Worm (Caenorhabditis elegans) whole organism, early embryonic: ENCODE results near the gene srg-4.

Experiments
- B0310.2 ChIP-seq: sonication (generic microtip); optimal IDR thresholded peaks from 2 replicates; lab custom pipeline; 2016; ENCODE audit warnings: mild to moderate bottlenecking, missing genetic modification characterization, missing compliant biosample characterization
- F13C5.2 ChIP-seq: sonication (generic microtip); optimal IDR thresholded peaks from 2 replicates; lab custom pipeline; 2017; ENCODE audit warnings: mild to moderate bottlenecking, missing genetic modification characterization, inconsistent platforms, missing compliant biosample characterization
- ama-1 ChIP-seq: fragments of 150-350 bp; optimal IDR thresholded peaks from 2 replicates; lab custom pipeline; 2014
- ceh-13 ChIP-seq: fragments of 200-800 bp; sonication (Bioruptor generic); optimal IDR thresholded peaks from 2 replicates; lab custom pipeline; 2018; ENCODE audit warnings: mild to moderate bottlenecking, missing genetic modification characterization, missing compliant biosample characterization
- flt-1 ChIP-seq: fragments of 200-800 bp; sonication (Bioruptor generic); IDR thresholded peaks from 2 replicates; pipeline ENCODE4 v1.3.6; 2022; ENCODE audit warnings: missing genetic modification characterization, missing compliant biosample characterization
- hmg-4 ChIP-seq: fragments of 200-800 bp; sonication (Bioruptor generic); optimal IDR thresholded peaks from 2 replicates; lab custom pipeline; 2018; ENCODE audit warnings: mild to moderate bottlenecking, missing genetic modification characterization, missing compliant biosample characterization
- hnd-1 ChIP-seq: sonication (generic microtip); optimal IDR thresholded peaks from 2 replicates; lab custom pipeline; 2016; ENCODE audit warnings: missing genetic modification characterization, missing compliant biosample characterization
- pes-1 ChIP-seq: fragments of 200-800 bp; sonication (Bioruptor generic); IDR thresholded peaks from 2 replicates; pipeline ENCODE4 v1.3.6; 2022; ENCODE audit warnings: missing genetic modification reagents, missing genetic modification characterization, missing compliant biosample characterization
- sea-1 ChIP-seq: fragments of 200-800 bp; sonication (Bioruptor generic); conservative IDR thresholded peaks from 2 replicates; pipeline ENCODE4 v1.3.6; 2022; ENCODE audit warnings: missing genetic modification characterization, missing compliant biosample characterization
- tbx-11 ChIP-seq: fragments of 200-800 bp; sonication (Bioruptor generic); IDR thresholded peaks from 2 replicates; pipeline ENCODE4 v1.3.6; 2022; ENCODE audit warnings: missing genetic modification characterization, missing compliant biosample characterization
- tra-4 ChIP-seq: sonication (generic microtip); optimal IDR thresholded peaks from 2 replicates; lab custom pipeline; 2017; ENCODE audit warnings: missing genetic modification characterization, missing compliant biosample characterization

DNA sequence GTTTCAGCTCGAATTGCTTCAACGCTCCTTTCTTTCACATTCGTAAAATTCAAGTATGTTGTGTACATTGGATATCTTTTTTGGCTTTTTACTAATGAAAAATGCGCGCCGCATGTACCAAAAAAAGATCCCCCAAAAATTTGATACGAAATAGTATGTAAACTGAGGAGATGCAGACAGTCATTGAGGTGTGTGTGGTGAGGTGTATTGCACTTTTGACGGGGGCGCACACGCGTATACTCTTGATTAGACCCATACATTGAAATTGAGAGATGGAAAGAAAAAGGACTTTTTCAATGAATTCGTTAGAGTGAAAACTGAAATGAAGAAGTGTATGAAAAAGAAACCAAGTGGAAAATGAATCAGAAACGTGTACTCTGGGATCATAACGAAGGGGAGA lies 40.5 kb downstream of the srg-4 start:
- no peak for TF ChIP-seq pes-1 (GFP tag; lab: Robert Waterston, UW)
- no peak for TF ChIP-seq ama-1 (lab: Kevin White, UChicago)
- TF ChIP-seq hnd-1 (tag; lab: Kevin White, UChicago): no peak
- TF ChIP-seq B0310.2: no peak
- no peak for TF ChIP-seq flt-1 (GFP tag; lab: Robert Waterston, UW)
- TF ChIP-seq tra-4 (tag; lab: Kevin White, UChicago): no peak
- no peak for TF ChIP-seq hmg-4 (GFP tag; lab: Kevin White, UChicago)
- TF ChIP-seq F13C5.2 (tag; lab: Kevin White, UChicago): no peak
- no peak for TF ChIP-seq sea-1
- no peak for TF ChIP-seq ceh-13
- TF ChIP-seq tbx-11 (GFP tag; lab: Robert Waterston, UW): no peak
